Worm (Caenorhabditis elegans): ENCODE data around the gene C06A1.3.

Gene C06A1.3

DNA sequence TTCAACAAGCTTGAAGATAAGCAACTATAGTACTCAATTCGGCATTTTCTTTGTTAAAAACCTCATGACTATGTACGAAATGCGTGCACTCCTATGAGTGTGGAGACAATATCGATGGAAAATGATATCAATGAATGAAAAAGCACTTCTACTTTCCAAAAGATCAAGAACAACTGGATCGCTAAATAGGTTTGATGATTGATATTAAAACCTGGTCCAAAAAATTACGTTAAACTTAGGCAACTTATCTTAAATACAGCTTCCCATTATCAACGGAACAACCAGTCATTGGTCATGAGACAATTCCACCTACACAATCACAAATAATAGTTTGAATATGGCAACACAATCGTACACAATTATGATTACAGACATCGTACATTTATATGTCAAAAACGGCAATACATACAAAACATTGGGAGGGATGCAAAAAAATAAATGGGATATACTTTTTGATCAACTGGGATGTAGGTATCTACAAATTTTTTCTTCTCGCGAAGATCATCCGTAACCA, 12.3 kb upstream of the C06A1.3 start (continued):
- TF ChIP-seq dve-1 (tag; optimal IDR thresholded peaks at IDR 0.05; ENCODE audit: insufficient read depth): peak; percentile 77
- TF ChIP-seq nhr-237 (tag; optimal IDR thresholded peaks at IDR 0.05): no peak
- TF ChIP-seq nhr-28 (tag; optimal IDR thresholded peaks at IDR 0.05): peak; percentile 32

DNA sequence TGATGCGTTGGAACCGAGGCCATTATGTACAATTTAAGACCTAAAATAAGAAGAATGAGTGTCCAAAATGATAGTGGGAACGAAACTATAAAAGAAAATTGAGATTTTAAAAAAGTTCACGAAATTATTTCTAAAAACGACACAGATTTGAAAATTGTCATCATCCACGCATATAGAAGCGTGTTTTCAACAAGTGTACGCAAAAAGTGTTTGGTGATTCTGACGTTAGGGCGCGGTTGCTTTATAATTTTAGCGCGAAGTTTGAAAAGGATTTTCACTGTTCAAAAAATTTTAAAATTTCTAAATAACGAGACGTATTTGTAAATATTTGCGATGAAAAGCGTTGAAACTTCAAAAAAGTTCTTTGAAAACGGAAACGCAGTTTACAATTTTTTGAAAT, 8.7 kb upstream of the C06A1.3 start, which contains the start of gene cdc-48.1:
Gene cdc-48.1, minus strand, starts transcription at position 40 of the 400 bp plus-strand sequence.
- TF ChIP-seq ceh-28 (tag; optimal IDR thresholded peaks at IDR 0.05) (peak; percentile 72), spr-3 (GFP tag; optimal IDR thresholded peaks at IDR 0.05) (peak; percentile 98), egl-27 (tag; optimal IDR thresholded peaks at IDR 0.05) (peak; percentile 65), gei-8 (GFP tag; optimal IDR thresholded peaks at IDR 0.05) (peak; percentile 96), T26A8.4 (GFP tag; IDR thresholded peaks at IDR 0.05) (peak; percentile 99), Y75B8A.6 (GFP tag; IDR thresholded peaks at IDR 0.05) (peak; percentile 99), Y105C5A.15 (GFP tag; IDR thresholded peaks at IDR 0.05) (peak; percentile 93), lin-38 (GFP tag; IDR thresholded peaks at IDR 0.05) (peak; percentile 100), egl-43 (GFP tag; IDR thresholded peaks at IDR 0.05) (peak; percentile 95), skn-1 (tag; optimal IDR thresholded peaks at IDR 0.05) (peak; percentile 73), hlh-11 (tag; optimal IDR thresholded peaks at IDR 0.05) (peak; percentile 99), nhr-42 (GFP tag; IDR thresholded peaks at IDR 0.05) (peak; percentile 99), unc-62 (GFP tag; optimal IDR thresholded peaks at IDR 0.05 in 1 of 2) (peak; percentile 19 to 100), unc-62 (tag; optimal IDR thresholded peaks at IDR 0.05) (no peak), F37D6.2 (tag; optimal IDR thresholded peaks at IDR 0.05) (peak; percentile 97), nhr-41 (GFP tag; IDR thresholded peaks at IDR 0.05) (peak; percentile 97), ama-1 (optimal IDR thresholded peaks at IDR 0.05) (peak; percentile 85), lsy-2 (tag; optimal IDR thresholded peaks at IDR 0.05) (peak; percentile 99), hmg-1.1 (GFP tag; IDR thresholded peaks at IDR 0.05) (peak; percentile 99), attf-4 (tag; optimal IDR thresholded peaks at IDR 0.05) (peak; percentile 73), ceh-62 (tag; optimal IDR thresholded peaks at IDR 0.05) (peak; percentile 49), daf-16 (GFP tag; optimal IDR thresholded peaks at IDR 0.05) (peak; percentile 91 to 94), daf-16 (tag; optimal IDR thresholded peaks at IDR 0.05) (peak; percentile 97), php-3 (GFP tag; IDR thresholded peaks at IDR 0.05) (peak; percentile 96), unc-130 (GFP tag; optimal IDR thresholded peaks at IDR 0.05) (peak; percentile 98), R02D3.7 (tag; optimal IDR thresholded peaks at IDR 0.05) (peak; percentile 67), nhr-76 (tag; optimal IDR thresholded peaks at IDR 0.05) (peak; percentile 91), cey-2 (tag; optimal IDR thresholded peaks at IDR 0.05; ENCODE audit: borderline replicate concordance, insufficient read depth) (peak; percentile 95), ZK337.2 (GFP tag; IDR thresholded peaks at IDR 0.05) (peak; percentile 97), mdl-1 (tag; optimal IDR thresholded peaks at IDR 0.05) (peak; percentile 73 to 98), pha-4 (GFP tag; IDR thresholded peaks at IDR 0.05) (peak; percentile 99), pha-4 (tag; optimal IDR thresholded peaks at IDR 0.05) (peak; percentile 100), lir-3 (tag; optimal IDR thresholded peaks at IDR 0.05) (peak; percentile 87), aly-2 (tag; optimal IDR thresholded peaks at IDR 0.05) (peak; percentile 90), mxl-3 (GFP tag; optimal IDR thresholded peaks at IDR 0.05) (peak; percentile 96), spr-1 (tag; optimal IDR thresholded peaks at IDR 0.05) (peak; percentile 98), nhr-10 (tag; optimal IDR thresholded peaks at IDR 0.05) (peak; percentile 98), tra-1 (GFP tag; IDR thresholded peaks at IDR 0.05) (peak; percentile 100), snpc-4 (tag; optimal IDR thresholded peaks at IDR 0.05) (peak; percentile 62), zfp-3 (GFP tag; conservative IDR thresholded peaks at IDR 0.05) (peak; percentile 100), duxl-1 (tag; optimal IDR thresholded peaks at IDR 0.05; ENCODE audit: poor library complexity) (peak; percentile 98), mdt-29 (GFP tag; IDR thresholded peaks at IDR 0.05) (peak; percentile 98), fkh-10 (GFP tag; optimal IDR thresholded peaks at IDR 0.05) (peak; percentile 100), ctbp-1 (GFP tag; IDR thresholded peaks at IDR 0.05) (peak; percentile 99), nhr-102 (tag; optimal IDR thresholded peaks at IDR 0.05) (peak; percentile 98), nhr-111 (GFP tag; optimal IDR thresholded peaks at IDR 0.05) (peak; percentile 79), lin-13 (GFP tag; optimal IDR thresholded peaks at IDR 0.05) (peak; percentile 100)

Data from whole organism, L4 larva.